Worm (Caenorhabditis elegans): ENCODE data around the gene acdh-7.

Gene acdh-7

ce11 chrX:17215753-17216152 lies 1.2 kb downstream of the acdh-7 start:
- TF ChIP-seq tbx-2 (tag; optimal IDR thresholded peaks at IDR 0.05): no peak
- no peak for TF ChIP-seq lin-39 (tag; optimal IDR thresholded peaks at IDR 0.05)
- no peak for TF ChIP-seq lsy-12 (tag; optimal IDR thresholded peaks at IDR 0.05)
- TF ChIP-seq zag-1 (tag; optimal IDR thresholded peaks at IDR 0.05): no peak
- no peak for TF ChIP-seq daf-12 (tag; optimal IDR thresholded peaks at IDR 0.05)
- no peak for TF ChIP-seq egl-27 (tag; optimal IDR thresholded peaks at IDR 0.05)
- no peak for TF ChIP-seq ceh-28 (tag; optimal IDR thresholded peaks at IDR 0.05)
- TF ChIP-seq R02D3.7 (tag; optimal IDR thresholded peaks at IDR 0.05): no peak
- TF ChIP-seq nhr-237 (tag; optimal IDR thresholded peaks at IDR 0.05): no peak
- TF ChIP-seq pqm-1 (tag; optimal IDR thresholded peaks at IDR 0.05): no peak
- no peak for TF ChIP-seq ama-1 (optimal IDR thresholded peaks at IDR 0.05)
- TF ChIP-seq jun-1 (tag; optimal IDR thresholded peaks at IDR 0.05): no peak
- TF ChIP-seq fos-1 (tag; optimal IDR thresholded peaks at IDR 0.05): no peak
- no peak for TF ChIP-seq sea-2 (GFP tag; optimal IDR thresholded peaks at IDR 0.05)
- TF ChIP-seq fkh-10 (GFP tag; optimal IDR thresholded peaks at IDR 0.05): no peak
- no peak for TF ChIP-seq elt-2 (tag; optimal IDR thresholded peaks at IDR 0.05)
- TF ChIP-seq skn-1 (tag; optimal IDR thresholded peaks at IDR 0.05): no peak

DNA sequence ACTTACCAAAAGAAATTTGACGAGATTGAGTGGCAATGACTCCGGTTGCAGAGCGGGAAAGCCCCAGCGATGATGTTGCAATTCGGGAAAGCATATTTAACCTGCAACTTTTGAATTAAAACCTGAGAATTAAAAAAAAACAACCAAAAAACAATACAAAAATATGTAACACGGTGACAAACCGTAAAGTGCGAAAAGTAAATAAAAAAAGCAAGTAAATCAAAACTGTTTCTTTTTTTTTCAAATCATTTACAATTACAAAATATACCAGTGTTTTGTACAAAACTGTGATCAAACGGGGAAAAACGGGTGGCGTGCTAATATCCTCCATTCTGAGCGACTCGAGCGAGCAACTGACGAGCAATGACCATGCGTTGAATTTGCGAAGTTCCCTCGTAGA lies 2.1 kb downstream of the acdh-7 start, which contains the start of gene acdh-10:
acdh-10 (minus strand) TSS at position 101 of the 400 bp plus-strand sequence.
- TF ChIP-seq nhr-25 (tag; optimal IDR thresholded peaks at IDR 0.05) (no peak), ama-1 (optimal IDR thresholded peaks at IDR 0.05) (peak; percentile 30)

DNA sequence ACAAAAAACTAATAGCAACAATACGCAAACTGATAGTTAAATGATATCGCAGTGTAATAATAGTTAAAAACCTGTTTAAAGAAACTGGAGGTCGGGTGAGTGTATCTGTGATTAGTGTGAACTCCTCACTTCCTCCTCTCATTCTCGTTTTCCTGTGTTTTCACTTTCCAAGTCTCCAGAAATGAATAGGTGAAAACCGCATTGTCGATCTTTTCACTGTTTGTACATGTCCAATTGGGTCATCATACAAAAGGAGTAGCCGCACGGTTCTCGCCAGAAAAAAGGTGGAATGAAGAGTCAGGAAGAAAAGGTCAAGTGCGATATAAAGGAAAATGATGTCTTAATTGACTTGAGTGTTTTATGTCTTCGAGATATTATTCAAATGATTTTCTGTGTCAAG lies 5.4 kb downstream of the acdh-7 start:
- TF ChIP-seq ZK546.5 (tag; optimal IDR thresholded peaks at IDR 0.05) (no peak), nhr-28 (tag; optimal IDR thresholded peaks at IDR 0.05) (no peak), nhr-23 (tag; optimal IDR thresholded peaks at IDR 0.05) (peak; percentile 77)

DNA sequence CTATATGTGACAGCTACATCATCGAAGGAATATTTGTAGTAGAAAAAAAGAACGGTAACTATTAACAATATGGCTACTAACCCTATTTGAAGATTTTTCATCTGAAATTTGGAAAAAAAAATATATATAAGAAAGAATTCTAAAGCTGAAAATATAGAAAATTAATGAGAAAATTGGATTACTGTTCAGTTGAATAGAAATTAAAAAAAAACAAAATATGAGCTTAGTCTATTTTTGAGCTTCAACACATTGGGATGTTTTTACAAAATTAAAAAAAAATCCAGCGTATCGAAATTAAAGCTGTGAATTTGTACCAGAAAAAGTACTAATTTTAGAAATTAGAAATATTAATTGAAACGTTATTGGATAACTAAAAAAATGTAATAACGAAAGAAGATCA lies 7.6 kb downstream of the acdh-7 start, which contains the start of gene T08G2.2:
T08G2.2 (minus strand) TSS at position 101 of the 400 bp plus-strand sequence.
- TF ChIP-seq nhr-237 (tag; optimal IDR thresholded peaks at IDR 0.05) (no peak), fkh-2 (tag; optimal IDR thresholded peaks at IDR 0.05) (no peak), ceh-16 (tag; optimal IDR thresholded peaks at IDR 0.05) (no peak)

DNA sequence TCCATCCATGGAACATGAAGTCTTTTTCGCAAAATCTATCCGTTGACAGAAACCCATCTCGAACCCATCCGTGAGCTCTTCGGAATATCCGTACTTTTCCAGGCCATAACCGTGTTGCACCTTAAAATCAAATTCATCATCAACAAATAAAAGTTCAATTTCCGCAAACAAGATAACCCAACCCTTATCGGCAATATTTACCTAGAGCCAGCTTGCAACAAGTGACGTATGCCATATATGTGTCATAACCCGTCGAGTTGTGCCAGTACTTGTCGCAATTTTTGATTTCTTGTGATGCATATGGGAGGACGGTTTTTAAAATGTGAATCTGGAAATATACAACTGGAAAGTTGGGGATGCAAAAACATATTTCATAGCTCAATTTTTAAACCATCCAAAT lies 11.1 kb downstream of the acdh-7 start:
- TF ChIP-seq ama-1 (optimal IDR thresholded peaks at IDR 0.05) (no peak), aly-2 (tag; optimal IDR thresholded peaks at IDR 0.05) (no peak), elt-2 (tag; optimal IDR thresholded peaks at IDR 0.05) (peak; percentile 58), fkh-2 (tag; optimal IDR thresholded peaks at IDR 0.05) (no peak), nfya-1 (tag; optimal IDR thresholded peaks at IDR 0.05; ENCODE audit: insufficient read depth) (no peak), nhr-237 (tag; optimal IDR thresholded peaks at IDR 0.05) (no peak), pha-4 (tag; optimal IDR thresholded peaks at IDR 0.05) (peak; percentile 43), ceh-9 (tag; optimal IDR thresholded peaks at IDR 0.05) (no peak), mml-1 (tag; optimal IDR thresholded peaks at IDR 0.05) (no peak), lin-39 (tag; optimal IDR thresholded peaks at IDR 0.05) (no peak), unc-62 (GFP tag; optimal IDR thresholded peaks at IDR 0.05) (no peak), pqm-1 (tag; optimal IDR thresholded peaks at IDR 0.05) (peak; percentile 58), skn-1 (tag; optimal IDR thresholded peaks at IDR 0.05) (no peak), nhr-11 (tag; optimal IDR thresholded peaks at IDR 0.05) (no peak), ceh-82 (tag; optimal IDR thresholded peaks at IDR 0.05) (no peak), egl-27 (tag; optimal IDR thresholded peaks at IDR 0.05) (no peak)

ce11 chrX:17203399-17203798 lies 13.5 kb downstream of the acdh-7 start:
- no peak for TF ChIP-seq sea-2 (GFP tag; optimal IDR thresholded peaks at IDR 0.05)
- no peak for TF ChIP-seq nhr-67 (tag; optimal IDR thresholded peaks at IDR 0.05)
- TF ChIP-seq nhr-237 (tag; optimal IDR thresholded peaks at IDR 0.05): no peak
- TF ChIP-seq daf-12 (tag; optimal IDR thresholded peaks at IDR 0.05): no peak
- no peak for TF ChIP-seq nhr-12 (tag; optimal IDR thresholded peaks at IDR 0.05)
- no peak for TF ChIP-seq elt-3 (tag; optimal IDR thresholded peaks at IDR 0.05)
- no peak for TF ChIP-seq nhr-43 (tag; optimal IDR thresholded peaks at IDR 0.05; ENCODE audit: poor library complexity, severe bottlenecking)
- TF ChIP-seq ceh-82 (tag; optimal IDR thresholded peaks at IDR 0.05): no peak
- TF ChIP-seq nhr-76 (tag; optimal IDR thresholded peaks at IDR 0.05): no peak
- TF ChIP-seq ztf-4 (tag; optimal IDR thresholded peaks at IDR 0.05): no peak
- TF ChIP-seq lin-15B (tag; optimal IDR thresholded peaks at IDR 0.05): no peak
- no peak for TF ChIP-seq fkh-2 (tag; optimal IDR thresholded peaks at IDR 0.05)
- no peak for TF ChIP-seq pha-4 (tag; optimal IDR thresholded peaks at IDR 0.05)
